Fruit fly (Drosophila melanogaster) ovary, adult (tissue): ENCODE results near the gene Rab27.

Source experiments
- CG17801 ChIP-seq: fragments of 200-800 bp; optimal IDR thresholded peaks from 2 replicates; lab custom pipeline; 2019; ENCODE audit warnings: missing biosample characterization, mild to moderate bottlenecking, missing genetic modification characterization, moderate library complexity; ENCODE audit not compliant: partially characterized antibody

Rab27 gene

DNA sequence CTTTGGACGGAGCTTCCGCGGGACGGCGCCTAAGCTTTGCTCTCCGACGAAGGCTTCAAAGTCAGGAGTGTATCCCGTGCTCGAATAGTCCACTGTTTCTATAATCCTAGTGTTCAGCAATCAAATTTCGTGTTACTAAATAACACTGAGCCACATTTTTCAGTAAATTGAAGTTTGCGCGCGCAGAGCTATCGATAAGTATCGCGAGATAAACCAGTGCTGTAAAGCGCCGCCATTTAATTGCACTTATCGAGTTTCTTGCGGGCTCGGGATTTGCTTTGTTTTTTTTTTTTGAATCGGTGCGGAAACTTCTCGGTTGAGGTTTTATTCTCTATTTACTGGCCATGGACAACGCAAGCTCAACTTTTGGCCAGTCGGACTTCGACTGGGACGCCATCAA lies at the start of gene Rab27, which contains the start of gene mei-38:
Gene Rab27 (minus strand): TSS at position 127 of the 400 bp plus-strand sequence.
Gene mei-38 (plus strand): TSS at position 216 of the 400 bp plus-strand sequence.
- no peak for TF ChIP-seq CG17801

DNA sequence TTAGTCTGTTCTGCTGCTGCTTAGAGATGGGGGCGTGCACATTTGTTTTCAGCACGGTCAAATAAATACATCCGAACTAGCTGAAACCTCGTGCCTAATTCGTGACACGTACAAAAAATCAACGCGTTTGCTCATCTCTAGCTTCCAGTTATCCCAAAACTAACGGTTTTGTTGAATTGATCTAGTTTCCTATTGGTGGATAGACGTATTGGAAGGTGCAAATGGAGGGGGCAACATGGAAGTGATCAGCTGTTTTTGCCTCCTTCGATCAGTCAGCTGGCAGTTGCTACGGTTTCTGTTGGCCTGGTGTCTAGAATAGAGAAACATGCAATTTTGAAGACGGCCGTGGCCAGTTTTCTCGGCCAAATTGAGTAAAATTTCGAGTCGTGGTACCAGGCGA lies 40.8 kb upstream of the Rab27 start:
- peak; percentile 69 for TF ChIP-seq CG17801

DNA sequence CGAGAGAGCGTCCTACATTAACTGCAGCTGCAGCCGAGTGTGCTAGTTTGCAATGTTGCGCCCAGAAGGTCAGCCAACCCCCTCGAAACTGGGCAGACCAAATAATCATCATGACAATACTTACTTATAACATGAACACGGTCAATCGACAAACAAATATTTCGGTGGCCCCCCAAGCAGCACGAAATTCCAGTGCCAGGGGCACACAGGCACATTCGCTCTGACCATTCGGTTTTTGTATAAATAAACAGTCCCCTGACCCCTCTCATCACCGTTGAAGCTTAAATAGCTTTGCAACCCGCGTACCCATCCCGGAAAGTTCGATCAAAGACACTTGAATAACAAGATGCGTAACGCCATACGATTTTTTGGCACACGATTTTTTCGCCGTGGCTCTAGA lies 37.1 kb upstream of the Rab27 start:
- TF ChIP-seq CG17801 = no peak

DNA sequence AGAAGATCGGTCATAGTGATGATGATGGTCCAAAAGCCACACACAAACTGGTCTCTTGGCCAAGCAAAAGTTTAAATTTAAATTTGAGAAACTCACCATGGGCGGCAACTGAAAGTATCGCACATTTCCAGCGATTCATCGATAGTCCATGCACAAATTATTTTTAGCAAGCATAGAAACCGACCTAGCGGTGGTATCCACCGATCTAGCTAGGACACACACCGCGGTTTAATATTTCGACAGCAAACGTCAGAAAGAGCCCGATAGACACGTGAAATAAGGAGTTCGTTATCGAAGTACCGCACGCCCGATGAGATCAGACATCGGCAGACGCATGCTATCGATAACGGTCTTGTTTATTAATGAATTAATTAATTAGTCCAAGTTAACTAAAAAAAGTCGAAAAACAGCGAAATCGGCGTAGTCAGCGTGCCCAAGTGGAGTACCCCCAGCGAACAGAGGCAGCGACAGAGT lies 36.0 kb upstream of the Rab27 start, which contains the start of gene CG14795:
Gene CG14795 (minus strand): TSS at position 51 of the 474 bp plus-strand sequence.
- peak; percentile 27 for TF ChIP-seq CG17801

DNA sequence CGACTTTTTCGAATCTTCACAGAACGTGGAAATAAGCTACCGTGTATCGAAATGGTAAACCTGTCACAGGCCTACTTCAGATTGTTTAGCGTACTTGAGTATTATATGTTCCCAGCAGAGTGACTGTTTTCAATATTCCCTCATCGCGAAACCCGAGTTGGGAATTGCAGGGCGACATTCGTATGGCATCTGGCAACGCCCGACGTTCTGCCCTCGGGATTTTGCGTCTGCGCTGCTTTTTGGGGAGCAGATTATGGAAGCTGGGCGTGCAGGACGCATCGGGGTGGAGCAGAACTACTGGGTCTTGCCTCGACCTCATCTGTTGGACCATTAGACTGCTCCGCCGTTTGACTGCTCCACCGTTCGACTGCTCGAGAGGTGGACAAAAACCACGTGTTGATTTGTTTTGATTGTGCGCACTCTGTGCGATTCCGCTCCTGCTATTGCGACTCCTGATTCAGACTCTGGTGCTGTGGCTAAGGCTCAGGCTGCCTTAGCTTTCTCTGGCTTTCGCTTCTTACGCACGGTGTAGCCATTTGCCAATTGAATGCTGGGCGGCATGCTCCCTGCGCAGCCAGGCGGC lies 31.6 kb upstream of the Rab27 start:
- no peak for TF ChIP-seq CG17801

DNA sequence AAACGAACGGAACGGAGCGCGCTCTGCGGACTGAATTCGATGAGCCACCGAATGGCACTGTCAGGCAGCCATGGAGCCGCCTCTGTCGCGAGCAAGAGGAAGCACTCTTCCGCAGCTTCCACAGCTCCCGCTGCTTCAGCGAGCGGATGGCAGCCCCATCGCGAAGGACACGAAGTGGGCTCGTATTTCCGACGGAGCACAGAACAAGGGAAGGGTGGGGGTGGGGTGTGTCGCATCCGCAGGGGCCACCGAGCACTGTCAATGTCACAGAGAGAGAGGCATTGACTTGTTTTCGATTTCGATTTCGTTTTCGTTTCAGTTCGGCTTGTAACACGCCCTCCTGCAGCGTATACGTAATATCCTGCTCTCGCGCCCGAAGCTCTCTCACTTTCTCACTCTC lies 31.0 kb upstream of the Rab27 start, which contains the start of gene Nmdar2:
Gene Nmdar2 (minus strand): TSS at position 59 of the 400 bp plus-strand sequence.
- no peak for TF ChIP-seq CG17801

DNA sequence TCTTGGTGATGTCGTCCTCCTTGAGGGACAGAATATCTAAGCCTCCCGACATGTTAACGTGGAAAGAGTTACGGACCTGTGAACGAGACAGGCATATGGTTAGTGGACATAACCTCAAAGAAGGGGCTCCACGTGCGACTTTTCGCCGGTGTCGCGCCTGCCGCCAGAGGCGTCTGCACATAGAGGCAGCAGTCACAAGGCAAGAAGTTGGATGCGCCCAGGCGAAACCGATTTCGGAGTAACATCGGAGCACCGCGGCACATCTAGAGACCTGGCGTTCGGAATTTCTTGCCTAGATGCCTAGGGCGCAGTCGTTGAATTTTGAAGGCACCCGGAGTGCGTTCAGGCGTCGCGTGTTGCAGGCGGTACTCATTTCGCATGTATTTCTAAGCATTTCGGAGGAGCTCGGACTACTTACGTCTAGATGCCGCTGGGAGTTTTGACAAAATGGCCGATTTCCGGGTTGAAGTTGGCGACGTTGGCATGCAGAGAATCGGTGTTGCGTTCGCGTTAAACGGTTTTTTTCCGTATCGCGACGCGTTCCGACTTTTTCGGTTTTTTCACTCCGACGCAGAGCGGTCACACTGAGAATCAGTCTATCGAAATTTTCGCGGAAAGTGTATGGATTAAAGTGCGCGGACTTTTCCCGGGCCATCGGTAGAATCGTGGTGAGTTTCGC lies 6.2 kb upstream of the Rab27 start, which contains the start of the genes sta and inc:
Gene sta (minus strand): TSS at position 574 of the 679 bp plus-strand sequence.
Gene inc (plus strand): TSS at position 640 of the 679 bp plus-strand sequence.
- TF ChIP-seq CG17801 = peak; percentile 86

DNA sequence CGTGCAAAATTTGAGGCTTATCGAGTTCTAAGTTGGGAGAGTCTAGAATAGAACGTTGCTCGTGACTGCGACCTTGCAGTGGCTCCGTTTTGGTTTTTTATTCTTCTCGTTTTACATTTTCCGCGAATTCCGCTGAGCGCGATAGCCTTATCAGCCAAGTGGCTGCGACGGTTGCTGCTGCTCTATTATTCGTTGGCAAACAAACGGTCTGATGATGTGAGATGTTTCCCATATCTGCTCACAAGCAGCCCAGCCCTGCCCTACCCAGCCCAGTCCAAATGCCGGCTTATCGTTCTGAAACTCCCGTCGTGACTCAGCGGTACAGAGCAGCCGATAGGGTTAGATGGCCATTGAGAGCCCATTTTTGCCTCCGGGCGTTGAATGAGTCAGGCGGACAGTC lies 3.7 kb upstream of the Rab27 start:
- no peak for TF ChIP-seq CG17801

DNA sequence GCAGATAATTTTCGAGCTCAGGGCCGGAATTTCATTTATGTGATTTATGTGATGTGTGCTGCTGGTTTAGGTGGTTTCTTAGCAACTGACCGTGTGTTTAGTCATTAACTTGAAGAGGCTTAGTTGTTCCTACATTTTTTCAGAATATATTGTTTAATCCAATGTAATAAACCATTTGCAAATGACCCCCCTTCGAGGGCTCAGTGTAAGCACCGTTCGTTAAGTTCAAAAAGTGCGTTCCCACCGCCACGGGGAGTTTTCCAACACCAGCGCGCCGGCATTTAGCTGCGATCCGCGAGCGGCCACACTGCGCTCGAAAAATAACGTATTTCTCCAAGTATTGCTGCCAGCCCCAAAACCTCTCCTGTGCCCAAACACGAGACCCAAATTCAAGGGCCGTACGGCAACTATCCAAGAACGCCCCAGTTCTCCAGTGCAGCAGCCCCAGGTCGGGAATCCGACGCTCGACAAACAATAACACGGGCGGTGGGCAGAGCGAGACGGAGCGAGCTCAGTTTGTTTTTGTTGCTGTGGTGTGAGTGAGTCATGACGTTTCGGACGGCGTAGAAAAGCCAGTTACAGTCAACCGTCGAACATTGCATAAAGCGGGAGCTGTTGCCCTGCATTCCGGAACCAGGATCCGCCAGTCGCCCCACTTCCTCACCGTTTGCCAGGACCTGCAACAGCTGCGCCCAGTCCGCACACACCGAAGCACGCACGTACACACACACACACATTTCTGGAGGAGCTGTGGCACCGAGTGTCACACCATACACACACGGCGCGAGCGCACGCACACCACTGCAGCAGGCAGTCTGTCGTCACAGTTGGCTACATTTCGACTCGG lies 1.7 kb upstream of the Rab27 start, which contains the start of gene rush:
Gene rush (plus strand): TSS at position 277 of the 847 bp plus-strand sequence.
- peak; percentile 37 for TF ChIP-seq CG17801

DNA sequence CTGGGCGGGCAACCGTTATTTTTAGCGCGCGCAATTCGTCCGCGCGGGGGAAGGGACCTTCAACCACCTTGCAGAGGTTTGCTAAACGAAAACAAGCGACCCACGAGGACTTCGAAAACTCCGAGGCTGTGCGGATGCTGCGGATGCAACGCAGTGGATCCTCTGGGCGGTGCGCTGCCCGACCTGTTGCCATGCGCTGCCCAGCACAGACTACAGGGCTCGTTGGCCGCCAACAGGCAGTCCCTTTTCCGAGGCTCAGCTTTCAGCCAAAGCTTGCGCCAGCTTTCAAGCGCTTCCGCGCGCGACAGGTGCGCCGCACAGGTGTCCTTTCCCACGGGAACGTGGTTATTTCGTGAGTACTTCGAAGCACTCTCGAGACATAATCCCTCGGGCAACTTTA lies 338 bp downstream of the Rab27 start:
- no peak for TF ChIP-seq CG17801

DNA sequence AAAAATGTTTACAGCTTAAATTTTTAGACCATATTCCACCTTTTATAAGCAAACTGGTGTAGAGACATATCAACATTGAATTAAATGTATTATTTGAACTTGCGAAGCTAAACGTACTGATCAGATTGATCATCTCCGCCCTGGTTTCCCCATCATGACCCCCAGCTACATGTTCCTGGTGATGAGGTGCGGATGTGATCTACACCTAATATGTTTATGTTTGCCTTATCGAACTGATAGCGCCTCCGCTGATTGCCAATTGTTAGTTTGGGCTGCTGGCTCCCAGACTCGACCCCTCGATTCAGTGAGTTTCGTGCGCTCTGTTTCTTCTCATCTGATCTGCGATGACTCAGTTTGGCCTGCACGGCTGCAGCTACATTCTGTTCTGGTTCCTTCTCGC lies 4.6 kb downstream of the Rab27 start, which contains the start of gene CG14780:
Gene CG14780 (plus strand): TSS at position 301 of the 400 bp plus-strand sequence.
- TF ChIP-seq CG17801 = no peak

DNA sequence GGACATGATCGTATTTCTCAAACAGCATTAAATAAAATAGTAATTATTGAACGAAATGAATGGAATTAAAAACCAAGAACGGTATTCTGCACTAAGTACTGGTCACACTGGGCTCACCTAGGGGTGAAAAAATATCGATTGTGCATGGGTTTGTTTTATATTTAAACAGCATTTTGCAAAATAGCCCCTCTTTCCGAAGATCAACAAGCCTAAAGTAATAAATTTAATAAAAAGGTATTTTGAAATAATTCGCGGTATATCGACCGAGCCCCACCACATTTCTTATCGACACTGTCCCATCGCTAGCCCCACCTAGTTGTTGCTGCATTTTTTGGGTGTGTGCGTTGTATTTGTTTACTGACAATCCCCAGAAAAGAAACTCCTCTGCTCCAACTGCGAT lies 6.2 kb downstream of the Rab27 start, which contains the start of gene pck:
Gene pck (plus strand): TSS at position 105 of the 400 bp plus-strand sequence.
- TF ChIP-seq CG17801 = peak; percentile 83

DNA sequence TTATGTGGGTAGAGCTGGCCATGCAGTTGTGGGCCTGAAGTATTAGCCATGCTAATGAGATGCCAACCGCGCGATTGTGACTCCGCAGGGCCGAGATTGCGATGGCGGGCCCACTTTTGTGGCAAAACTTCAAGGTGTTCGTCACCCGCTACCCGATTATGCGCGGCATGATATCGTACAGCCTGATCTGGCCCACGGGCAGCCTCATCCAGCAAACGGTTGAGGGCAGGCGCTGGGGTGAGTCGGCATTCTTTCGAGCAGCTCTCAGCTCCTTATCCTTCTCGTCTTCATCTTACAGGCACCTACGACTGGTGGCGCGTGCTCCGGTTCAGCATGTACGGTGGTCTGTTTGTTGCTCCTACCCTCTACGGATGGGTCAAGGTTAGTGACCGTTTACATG lies 7.1 kb downstream of the Rab27 start, which contains the start of gene CG32808:
Gene CG32808 (minus strand): TSS at position 101 of the 400 bp plus-strand sequence.
- no peak for TF ChIP-seq CG17801

DNA sequence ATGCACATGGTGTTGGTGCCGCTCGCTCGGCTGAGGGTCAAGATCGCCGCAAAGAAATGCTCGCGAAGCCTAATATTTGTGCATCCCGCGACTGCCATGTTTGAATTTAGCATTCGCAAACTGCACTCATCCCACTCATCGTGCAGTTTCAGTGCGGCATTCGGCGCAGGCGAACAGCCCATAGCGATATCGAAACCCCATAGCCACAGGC lies 9.5 kb downstream of the Rab27 start, which contains the start of gene CG14778:
Gene CG14778 (plus strand): TSS at position 112 of the 211 bp plus-strand sequence.
- TF ChIP-seq CG17801 = no peak

DNA sequence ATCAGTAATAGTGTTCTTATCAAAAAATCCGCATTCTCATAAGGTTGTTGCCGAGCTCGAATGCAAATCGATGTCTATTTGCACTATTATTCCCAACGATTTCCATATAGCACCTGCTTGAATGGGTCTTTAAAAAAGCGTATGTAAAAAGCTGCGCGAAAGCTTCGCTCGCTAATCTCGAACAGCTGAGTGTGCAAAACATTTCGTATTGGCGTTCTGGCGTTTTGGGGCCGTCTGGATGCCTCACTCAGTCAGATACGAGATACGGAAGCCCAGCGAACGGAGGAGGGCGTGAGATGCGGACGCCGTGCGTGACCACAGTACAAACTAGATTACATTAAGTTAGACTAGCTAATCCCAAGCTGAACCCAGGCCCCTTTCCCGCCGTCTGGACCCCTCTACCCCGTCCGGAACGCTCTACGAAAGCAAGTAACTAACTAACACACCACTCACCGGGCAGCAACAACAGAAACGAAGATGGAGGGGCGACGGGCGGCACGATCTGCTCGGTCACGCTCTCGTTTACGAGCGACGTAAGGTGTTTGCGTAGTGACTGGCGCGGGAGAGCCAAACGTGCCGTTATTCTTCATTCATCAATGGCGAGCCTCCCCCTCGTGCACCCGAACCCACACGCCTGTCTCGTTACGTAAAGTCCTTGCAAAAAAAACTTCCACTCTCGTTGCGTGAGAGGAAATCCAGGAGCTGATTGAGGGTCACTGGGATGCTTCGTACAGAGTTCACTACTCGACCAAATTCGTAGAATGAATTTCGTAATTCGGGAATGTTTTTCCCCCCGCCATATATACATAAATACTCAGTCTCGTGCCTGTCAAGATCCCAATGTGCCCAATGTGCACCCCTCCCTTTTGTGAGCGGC lies 10.0 kb downstream of the Rab27 start:
- TF ChIP-seq CG17801 = no peak
